Worm (Caenorhabditis elegans) whole organism, L1 larva: ENCODE data around the gene Y43F8B.14.

Source experiments
- F16B12.6 ChIP-seq: fragments of 150-350 bp; optimal IDR thresholded peaks from 2 replicates; lab custom pipeline; 2014; ENCODE audit warnings: missing biosample characterization, missing genetic modification characterization
- aly-2 ChIP-seq: fragments of 150-350 bp; optimal IDR thresholded peaks from 2 replicates; lab custom pipeline; 2014; ENCODE audit warnings: missing biosample characterization, missing genetic modification characterization
- ama-1 ChIP-seq: fragments of 150-350 bp; optimal IDR thresholded peaks from 2 replicates; lab custom pipeline; 2014
- ceh-88 ChIP-seq: fragments of 200-800 bp; sonication (Bioruptor generic); IDR thresholded peaks from 2 replicates; pipeline ENCODE4 v1.3.6; 2022; ENCODE audit warnings: missing genetic modification characterization, missing compliant biosample characterization
- dpl-1 ChIP-seq, 3 experiments: fragments of 150-350 bp in 2 of 3; sonication (generic microtip) in 1 of 3; optimal IDR thresholded peaks; 2 replicates each; lab custom pipeline; 2014 to 2017; ENCODE audit warnings: missing biosample characterization in 3 of 3, missing genetic modification characterization in 3 of 3, missing genetic modification reagents in 3 of 3
- dsc-1 ChIP-seq: sonication (generic microtip); optimal IDR thresholded peaks from 2 replicates; lab custom pipeline; 2016; ENCODE audit warnings: mild to moderate bottlenecking, missing genetic modification characterization, missing compliant biosample characterization
- efl-1 ChIP-seq, 4 experiments: fragments of 150-350 bp; optimal IDR thresholded peaks in 3 of 4; peaks in 1 of 4; 1 replicate in 1 of 4; 2 replicates in 3 of 4; lab custom pipeline; 2014; ENCODE audit warnings: missing biosample characterization in 2 of 4, missing genetic modification characterization in 2 of 4, missing genetic modification reagents in 2 of 4
- egl-27 ChIP-seq, 2 experiments: fragments of 150-350 bp in 1 of 2; sonication (generic microtip); optimal IDR thresholded peaks; 3 replicates each; lab custom pipeline; 2017 to 2018; ENCODE audit warnings: missing biosample characterization in 2 of 2, missing genetic modification characterization in 2 of 2, missing genetic modification reagents in 2 of 2
- elt-2 ChIP-seq: sonication (generic microtip); optimal IDR thresholded peaks from 2 replicates; lab custom pipeline; 2016; ENCODE audit warnings: missing genetic modification characterization, mild to moderate bottlenecking, inconsistent platforms, missing compliant biosample characterization, missing genetic modification reagents
- ets-5 ChIP-seq: fragments of 200-800 bp; sonication (Bioruptor generic); IDR thresholded peaks from 2 replicates; pipeline ENCODE4 v1.3.6; 2022; ENCODE audit warnings: missing genetic modification characterization, missing compliant biosample characterization
- fkh-10 ChIP-seq: sonication (generic microtip); optimal IDR thresholded peaks from 2 replicates; lab custom pipeline; 2017; ENCODE audit warnings: missing biosample characterization, missing genetic modification reagents, missing genetic modification characterization
- fkh-8 ChIP-seq: sonication (generic microtip); optimal IDR thresholded peaks from 2 replicates; lab custom pipeline; 2016; ENCODE audit warnings: mild to moderate bottlenecking, missing genetic modification characterization, missing compliant biosample characterization
- fos-1 ChIP-seq: fragments of 150-350 bp; optimal IDR thresholded peaks from 2 replicates; lab custom pipeline; 2014; ENCODE audit warnings: missing biosample characterization, missing genetic modification characterization
- hpl-2 ChIP-seq: fragments of 150-350 bp; optimal IDR thresholded peaks from 2 replicates; lab custom pipeline; 2014; ENCODE audit warnings: missing biosample characterization, missing genetic modification reagents, missing genetic modification characterization
- isw-1 ChIP-seq: fragments of 200-800 bp; sonication (Bioruptor generic); IDR thresholded peaks from 2 replicates; pipeline ENCODE4 v1.3.6; 2022; ENCODE audit warnings: missing genetic modification characterization, missing compliant biosample characterization
- lin-15B ChIP-seq: fragments of 150-350 bp; sonication (generic microtip); optimal IDR thresholded peaks from 3 replicates; lab custom pipeline; 2014; ENCODE audit warnings: missing biosample characterization, missing genetic modification characterization
- lin-35 ChIP-seq, 2 experiments: fragments of 150-350 bp; optimal IDR thresholded peaks; 2 replicates each; lab custom pipeline; 2014; ENCODE audit warnings: missing biosample characterization in 2 of 2, missing genetic modification characterization in 2 of 2, missing genetic modification reagents in 2 of 2
- lin-39 ChIP-seq: fragments of 150-350 bp; optimal IDR thresholded peaks from 2 replicates; lab custom pipeline; 2014; ENCODE audit warnings: missing biosample characterization, missing genetic modification reagents, missing genetic modification characterization
- mef-2 ChIP-seq: fragments of 150-350 bp; optimal IDR thresholded peaks from 2 replicates; lab custom pipeline; 2014; ENCODE audit warnings: missing biosample characterization, missing genetic modification characterization
- mep-1 ChIP-seq: fragments of 150-350 bp; optimal IDR thresholded peaks from 2 replicates; lab custom pipeline; 2014; ENCODE audit warnings: missing biosample characterization, missing genetic modification characterization
- nhr-12 ChIP-seq: sonication (generic microtip); optimal IDR thresholded peaks from 2 replicates; lab custom pipeline; 2017; ENCODE audit warnings: missing biosample characterization, missing genetic modification characterization
- nhr-19 ChIP-seq: fragments of 200-800 bp; sonication (Bioruptor generic); conservative IDR thresholded peaks from 2 replicates; pipeline ENCODE4 v1.3.6; 2022; ENCODE audit warnings: missing genetic modification characterization, missing compliant biosample characterization
- nhr-237 ChIP-seq: fragments of 150-350 bp; optimal IDR thresholded peaks from 2 replicates; lab custom pipeline; 2014; ENCODE audit warnings: missing biosample characterization, missing genetic modification characterization
- nhr-47 ChIP-seq: sonication (generic microtip); optimal IDR thresholded peaks from 2 replicates; lab custom pipeline; 2016; ENCODE audit warnings: mild to moderate bottlenecking, missing genetic modification characterization, moderate library complexity, missing compliant biosample characterization
- nhr-85 ChIP-seq: sonication (generic microtip); peaks from one replicate; lab custom pipeline; 2016; ENCODE audit warnings: missing genetic modification characterization, inconsistent platforms, missing compliant biosample characterization
- pag-3 ChIP-seq: sonication (generic microtip); optimal IDR thresholded peaks from 2 replicates; lab custom pipeline; 2017; ENCODE audit warnings: missing genetic modification characterization, mild to moderate bottlenecking, missing compliant biosample characterization, antibody characterized with exemption, borderline replicate concordance; ENCODE audit not compliant: insufficient read depth
- pqm-1 ChIP-seq: sonication (generic microtip); optimal IDR thresholded peaks from 3 replicates; lab custom pipeline; 2017; ENCODE audit warnings: missing biosample characterization, missing genetic modification characterization
- rnt-1 ChIP-seq: sonication (generic microtip); optimal IDR thresholded peaks from 2 replicates; lab custom pipeline; 2016; ENCODE audit warnings: mild to moderate bottlenecking, missing genetic modification characterization, moderate library complexity, missing compliant biosample characterization
- skn-1 ChIP-seq: fragments of 150-350 bp; optimal IDR thresholded peaks from 2 replicates; lab custom pipeline; 2014; ENCODE audit warnings: missing biosample characterization, missing genetic modification characterization
- sptf-1 ChIP-seq: fragments of 150-350 bp; optimal IDR thresholded peaks from 2 replicates; lab custom pipeline; 2014; ENCODE audit warnings: missing biosample characterization, missing genetic modification characterization
- sup-37 ChIP-seq: fragments of 200-800 bp; sonication (Bioruptor generic); optimal IDR thresholded peaks from 2 replicates; lab custom pipeline; 2018; ENCODE audit warnings: mild to moderate bottlenecking, missing genetic modification characterization, missing compliant biosample characterization
- unc-62 ChIP-seq: fragments of 150-350 bp; optimal IDR thresholded peaks from 2 replicates; lab custom pipeline; 2014; ENCODE audit warnings: missing biosample characterization, missing genetic modification reagents, missing genetic modification characterization
- unc-98 ChIP-seq: fragments of 200-800 bp; sonication (Bioruptor generic); IDR thresholded peaks from 2 replicates; pipeline ENCODE4 v1.3.6; 2022; ENCODE audit warnings: missing genetic modification characterization, missing compliant biosample characterization
- vab-15 ChIP-seq: sonication (generic microtip); optimal IDR thresholded peaks from 2 replicates; lab custom pipeline; 2017; ENCODE audit warnings: missing genotype, mild to moderate bottlenecking, missing genetic modification characterization, missing compliant biosample characterization
- ztf-11 ChIP-seq, 2 experiments: sonication (generic microtip); optimal IDR thresholded peaks; 2 replicates each; lab custom pipeline; 2016 to 2017; ENCODE audit warnings: missing genetic modification characterization in 2 of 2, missing biosample characterization in 1 of 2, missing compliant biosample characterization in 1 of 2

Gene Y43F8B.14

ce11 chrV:19485261-19485660, 29.5 kb upstream of the Y43F8B.14 start, which contains the start of gene Y43F8B.28:
Gene Y43F8B.28, plus strand, starts transcription at chrV:19485319.
- TF ChIP-seq ets-5 (GFP tag; lab: Robert Waterston, UW) (no peak), mep-1 (tag; lab: Kevin White, UChicago) (no peak), sptf-1 (tag; lab: Kevin White, UChicago) (no peak), rnt-1 (tag; lab: Kevin White, UChicago) (no peak), nhr-237 (no peak), aly-2 (tag; lab: Kevin White, UChicago) (no peak), isw-1 (GFP tag; lab: Robert Waterston, UW) (no peak), hpl-2 (GFP tag; lab: Kevin White, UChicago) (no peak), nhr-47 (tag; lab: Kevin White, UChicago) (no peak), ceh-88 (no peak), pag-3 (no peak), ama-1 (lab: Kevin White, UChicago) (no peak), sup-37 (GFP tag; lab: Kevin White, UChicago) (no peak), fkh-8 (tag; lab: Kevin White, UChicago) (no peak), F16B12.6 (tag; lab: Kevin White, UChicago) (no peak)

ce11 chrV:19484507-19484906, 28.7 kb upstream of the Y43F8B.14 start, which contains the start of gene Y43F8B.17:
Gene Y43F8B.17, plus strand, starts transcription at chrV:19484721.
- TF ChIP-seq nhr-85 (peak; percentile 58), elt-2 (tag; lab: Kevin White, UChicago) (no peak), pqm-1 (tag; lab: Kevin White, UChicago) (no peak), lin-35 (GFP tag; optimal IDR thresholded peaks at IDR 0.05; lab: Kevin White, UChicago) (no peak)
- TF ChIP-seq, all 84 proteins: peak for 1

- TF ChIP-seq isw-1 (GFP tag; lab: Robert Waterston, UW) (no peak), ceh-88 (no peak), nhr-19 (GFP tag; lab: Robert Waterston, UW) (no peak), mef-2 (tag; lab: Kevin White, UChicago) (no peak), unc-98 (no peak), ztf-11 (tag; optimal IDR thresholded peaks at IDR 0.05; lab: Kevin White, UChicago) (no peak), skn-1 (tag; lab: Kevin White, UChicago) (no peak), nhr-12 (no peak), lin-15B (tag; lab: Kevin White, UChicago) (no peak), fkh-10 (GFP tag; lab: Kevin White, UChicago) (no peak), hpl-2 (GFP tag; lab: Kevin White, UChicago) (no peak)
These were observed 26.8 kb upstream of the Y43F8B.14 start, which contains the start of gene Y43F8B.22 for ce11 chrV:19482535-19482934. Gene Y43F8B.22, plus strand, starts transcription at chrV:19482835.

- TF ChIP-seq nhr-85 (peak; percentile 54), sup-37 (GFP tag; lab: Kevin White, UChicago) (no peak)
- TF ChIP-seq, all 84 proteins: peak for 1
These were observed 22.1 kb upstream of the Y43F8B.14 start, which contains the start of gene Y43F8B.9 for ce11 chrV:19477852-19478251. Gene Y43F8B.9, plus strand, starts transcription at chrV:19478152.

- TF ChIP-seq efl-1 (optimal IDR thresholded peaks at IDR 0.05; lab: Kevin White, UChicago) (peak; percentile 25 to 39), efl-1 (GFP tag; optimal IDR thresholded peaks at IDR 0.05 in 1 of 2; lab: Kevin White, UChicago) (peak; percentile 51 to 85), lin-39 (no peak), dpl-1 (GFP tag; optimal IDR thresholded peaks at IDR 0.05; lab: Kevin White, UChicago) (peak in 2 of 3 experiments; percentile 5 to 24)
- TF ChIP-seq, all 84 proteins: peak for 2
These were observed 21.5 kb upstream of the Y43F8B.14 start for ce11 chrV:19477302-19477701.

- TF ChIP-seq egl-27 (tag; optimal IDR thresholded peaks at IDR 0.05; lab: Kevin White, UChicago) (no peak), fkh-8 (tag; lab: Kevin White, UChicago) (no peak), efl-1 (optimal IDR thresholded peaks at IDR 0.05; lab: Kevin White, UChicago) (no peak), efl-1 (GFP tag; optimal IDR thresholded peaks at IDR 0.05 in 1 of 2; lab: Kevin White, UChicago) (peak in 1 of 2 experiments; percentile 44), dsc-1 (no peak), fos-1 (tag; lab: Kevin White, UChicago) (no peak), vab-15 (tag; lab: Kevin White, UChicago) (no peak), unc-62 (no peak)
These were observed 18.2 kb upstream of the Y43F8B.14 start, which contains the start of gene Y43F8B.10 for ce11 chrV:19473842-19474514. Gene Y43F8B.10, plus strand, starts transcription at chrV:19474464.
